Fruit fly (Drosophila melanogaster): ENCODE results near the gene CG15140.

- TF ChIP-seq Vsx2 (GFP tag; optimal IDR thresholded peaks at IDR 0.05; ENCODE audit: partially characterized antibody) (no peak), N (GFP tag; optimal IDR thresholded peaks at IDR 0.05) (no peak), rgr (GFP tag; optimal IDR thresholded peaks at IDR 0.05) (no peak), Abd-B (GFP tag; optimal IDR thresholded peaks at IDR 0.05) (no peak)
Observed at dm6 chr2L:17320612-17321011, 34.6 kb downstream of the CG15140 start, which contains the start of gene CG45691.

Data from whole organism, wandering third instar larva.